Fruit fly (Drosophila melanogaster) whole organism, embryonic: ENCODE results near the gene rols.

Experiments
- BEAF-32 ChIP-seq: fragments of 200-800 bp; sonication (Bioruptor generic); optimal IDR thresholded peaks from 3 replicates; lab custom pipeline; 2017; ENCODE audit warnings: missing biosample characterization, missing genetic modification characterization, mild to moderate bottlenecking, moderate library complexity, missing genetic modification reagents
- CG10321 ChIP-seq: fragments of 200-800 bp; sonication (Bioruptor generic); IDR thresholded peaks from 2 replicates; pipeline ENCODE4 v1.3.6; 2022; ENCODE audit warnings: missing biosample characterization, missing genetic modification characterization
- CG10366 ChIP-seq: fragments of 200-800 bp; sonication (Bioruptor generic); IDR thresholded peaks from 2 replicates; pipeline ENCODE4 v1.3.6; 2022; ENCODE audit warnings: missing biosample characterization, missing genetic modification characterization
- CG11456 ChIP-seq: fragments of 200-800 bp; sonication (Bioruptor generic); IDR thresholded peaks from 3 replicates; pipeline ENCODE4 v1.3.6; 2022; ENCODE audit warnings: missing biosample characterization, missing genetic modification characterization
- CG12071 ChIP-seq: fragments of 200-800 bp; sonication (Bioruptor generic); optimal IDR thresholded peaks from 3 replicates; lab custom pipeline; 2018; ENCODE audit warnings: missing biosample characterization, mild to moderate bottlenecking, missing genetic modification characterization
- CG15011 ChIP-seq: fragments of 200-800 bp; sonication (Bioruptor generic); optimal IDR thresholded peaks from 3 replicates; lab custom pipeline; 2018; ENCODE audit warnings: missing biosample characterization, mild to moderate bottlenecking, missing genetic modification characterization
- CG17359 ChIP-seq: fragments of 200-800 bp; sonication (Bioruptor generic); optimal IDR thresholded peaks from 3 replicates; lab custom pipeline; 2018; ENCODE audit warnings: missing biosample characterization, mild to moderate bottlenecking, missing genetic modification characterization, moderate library complexity
- CG17612 ChIP-seq: fragments of 200-800 bp; sonication (Bioruptor generic); IDR thresholded peaks from 2 replicates; pipeline ENCODE4 v1.3.6; 2022; ENCODE audit warnings: missing biosample characterization, missing genetic modification characterization
- CG17912 ChIP-seq: fragments of 200-800 bp; sonication (Bioruptor generic); optimal IDR thresholded peaks from 2 replicates; lab custom pipeline; 2018; ENCODE audit warnings: missing biosample characterization, mild to moderate bottlenecking, missing genetic modification characterization
- CG18764 ChIP-seq: fragments of 200-800 bp; sonication (Bioruptor generic); optimal IDR thresholded peaks from 3 replicates; lab custom pipeline; 2016; ENCODE audit warnings: missing biosample characterization, missing genetic modification characterization
- CG4424 ChIP-seq: fragments of 200-800 bp; sonication (Bioruptor generic); optimal IDR thresholded peaks from 3 replicates; lab custom pipeline; 2016; ENCODE audit warnings: missing biosample characterization, missing genetic modification characterization
- CG7357 ChIP-seq: fragments of 200-800 bp; sonication (Bioruptor generic); IDR thresholded peaks from 3 replicates; pipeline ENCODE4 v1.3.6; 2022; ENCODE audit warnings: missing biosample characterization, missing genetic modification characterization
- CG8089 ChIP-seq: fragments of 200-800 bp; sonication (Bioruptor generic); optimal IDR thresholded peaks from 3 replicates; lab custom pipeline; 2016; ENCODE audit warnings: missing biosample characterization, missing genetic modification characterization
- CG8765 ChIP-seq: fragments of 200-800 bp; sonication (Bioruptor generic); IDR thresholded peaks from 2 replicates; pipeline ENCODE4 v1.3.6; 2022; ENCODE audit warnings: missing biosample characterization, missing genetic modification characterization
- CG8924 ChIP-seq: fragments of 200-800 bp; optimal IDR thresholded peaks from 3 replicates; lab custom pipeline; 2019; ENCODE audit warnings: missing biosample characterization, mild to moderate bottlenecking, missing genetic modification characterization, moderate library complexity
- Dll ChIP-seq: fragments of 200-800 bp; sonication (Bioruptor generic); IDR thresholded peaks from 4 replicates; pipeline ENCODE4 v1.3.6; 2022; ENCODE audit warnings: missing biosample characterization, missing genetic modification characterization; ENCODE audit not compliant: partially characterized antibody
- E2f2 ChIP-seq: fragments of 200-800 bp; sonication (Bioruptor generic); IDR thresholded peaks from 2 replicates; pipeline ENCODE4 v1.3.6; 2022; ENCODE audit warnings: missing biosample characterization, missing genetic modification characterization
- Fer1 ChIP-seq: fragments of 200-800 bp; sonication (Bioruptor generic); optimal IDR thresholded peaks from 2 replicates; lab custom pipeline; 2017; ENCODE audit warnings: missing biosample characterization, mild to moderate bottlenecking, missing genetic modification characterization
- HmgD ChIP-seq: fragments of 200-800 bp; sonication (Bioruptor generic); optimal IDR thresholded peaks from 3 replicates; lab custom pipeline; 2016; ENCODE audit warnings: missing biosample characterization, missing genetic modification characterization
- MESR4 ChIP-seq: fragments of 200-800 bp; sonication (Bioruptor generic); optimal IDR thresholded peaks from 2 replicates; lab custom pipeline; 2018; ENCODE audit warnings: missing biosample characterization, mild to moderate bottlenecking, missing genetic modification characterization, moderate library complexity
- Mes4 ChIP-seq: fragments of 200-800 bp; sonication (Bioruptor generic); optimal IDR thresholded peaks from 2 replicates; lab custom pipeline; 2016; ENCODE audit warnings: missing biosample characterization, missing genetic modification characterization
- Six4 ChIP-seq: fragments of 200-800 bp; sonication (Bioruptor generic); optimal IDR thresholded peaks from 2 replicates; lab custom pipeline; 2016; ENCODE audit warnings: missing biosample characterization, missing genetic modification characterization
- Stat92E ChIP-seq, 3 experiments: fragments of >200 bp in 2 of 3; fragments of 200-800 bp in 1 of 3; sonication (Bioruptor generic) in 1 of 3; optimal IDR thresholded peaks; 2 replicates each; lab custom pipeline; 2017 to 2019; ENCODE audit warnings: missing biosample characterization in 3 of 3, missing genetic modification characterization in 3 of 3, mild to moderate bottlenecking in 1 of 3, moderate library complexity in 1 of 3
- Tbp ChIP-seq: fragments of >200 bp; optimal IDR thresholded peaks from 2 replicates; lab custom pipeline; 2018; ENCODE audit warnings: missing biosample characterization, missing genetic modification characterization
- YL-1 ChIP-seq: fragments of 200-800 bp; sonication (Bioruptor generic); optimal IDR thresholded peaks from 3 replicates; lab custom pipeline; 2017; ENCODE audit warnings: missing biosample characterization, mild to moderate bottlenecking, missing genetic modification characterization
- esg ChIP-seq: fragments of 200-800 bp; sonication (Bioruptor generic); conservative IDR thresholded peaks from 2 replicates; pipeline ENCODE4 v1.3.6; 2022; ENCODE audit warnings: missing biosample characterization, missing genetic modification characterization
- exex ChIP-seq: fragments of 200-800 bp; sonication (Bioruptor generic); optimal IDR thresholded peaks from 4 replicates; lab custom pipeline; 2018; ENCODE audit warnings: missing biosample characterization, mild to moderate bottlenecking, missing genetic modification characterization, moderate library complexity
- gfzf ChIP-seq: fragments of 200-800 bp; sonication (Bioruptor generic); optimal IDR thresholded peaks from 2 replicates; lab custom pipeline; 2016; ENCODE audit warnings: missing biosample characterization, mild to moderate bottlenecking, missing genetic modification characterization, moderate library complexity
- gro ChIP-seq: fragments of 200-800 bp; sonication (Bioruptor generic); optimal IDR thresholded peaks from 2 replicates; lab custom pipeline; 2016; ENCODE audit warnings: missing biosample characterization, missing genetic modification characterization
- gt ChIP-seq: fragments of 200-800 bp; sonication (Bioruptor generic); IDR thresholded peaks from 2 replicates; pipeline ENCODE4 v1.3.6; 2022; ENCODE audit warnings: missing biosample characterization, missing genetic modification characterization
- h ChIP-seq: fragments of >200 bp; optimal IDR thresholded peaks from 2 replicates; lab custom pipeline; 2017
- hkb ChIP-seq, 2 experiments: fragments of 200-800 bp in 1 of 2; fragments of >200 bp in 1 of 2; sonication (Bioruptor generic) in 1 of 2; IDR thresholded peaks in 1 of 2; optimal IDR thresholded peaks in 1 of 2; 2 replicates each; pipeline versions ENCODE4 v1.3.6 to Lab custom; 2017 to 2022; ENCODE audit warnings: missing biosample characterization in 1 of 2, missing genetic modification characterization in 1 of 2
- insv ChIP-seq, 2 experiments: fragments of 200-800 bp; sonication (Bioruptor generic); optimal IDR thresholded peaks; 3 replicates each; lab custom pipeline; 2016 to 2018; ENCODE audit warnings: missing biosample characterization in 2 of 2, missing genetic modification characterization in 2 of 2
- kay ChIP-seq: fragments of 200-800 bp; sonication (Bioruptor generic); optimal IDR thresholded peaks from 2 replicates; lab custom pipeline; 2016; ENCODE audit warnings: missing biosample characterization, missing genetic modification characterization
- lab ChIP-seq: fragments of 200-800 bp; sonication (Bioruptor generic); optimal IDR thresholded peaks from 3 replicates; lab custom pipeline; 2017; ENCODE audit warnings: missing biosample characterization, missing genetic modification characterization, mild to moderate bottlenecking, moderate library complexity, missing genetic modification reagents
- nmo ChIP-seq: fragments of 200-800 bp; sonication (Bioruptor generic); optimal IDR thresholded peaks from 2 replicates; lab custom pipeline; 2018; ENCODE audit warnings: missing biosample characterization, mild to moderate bottlenecking, missing genetic modification characterization, moderate library complexity
- org-1 ChIP-seq: fragments of 200-800 bp; sonication (Bioruptor generic); optimal IDR thresholded peaks from 2 replicates; lab custom pipeline; 2017; ENCODE audit warnings: missing biosample characterization, missing genetic modification characterization
- pfk ChIP-seq: fragments of 200-800 bp; sonication (Bioruptor generic); optimal IDR thresholded peaks from 2 replicates; lab custom pipeline; 2018; ENCODE audit warnings: missing biosample characterization, mild to moderate bottlenecking, missing genetic modification characterization, moderate library complexity
- pzg ChIP-seq: fragments of 200-800 bp; sonication (Bioruptor generic); optimal IDR thresholded peaks from 3 replicates; lab custom pipeline; 2018; ENCODE audit warnings: missing biosample characterization, mild to moderate bottlenecking, missing genetic modification characterization, moderate library complexity
- repo ChIP-seq: fragments of 200-800 bp; sonication (Bioruptor generic); optimal IDR thresholded peaks from 2 replicates; lab custom pipeline; 2016; ENCODE audit warnings: missing biosample characterization, missing genetic modification characterization
- ro ChIP-seq: fragments of 200-800 bp; sonication (Bioruptor generic); IDR thresholded peaks from 2 replicates; pipeline ENCODE4 v1.3.6; 2022; ENCODE audit warnings: missing biosample characterization, missing genetic modification characterization
- schlank ChIP-seq: fragments of 200-800 bp; sonication (Bioruptor generic); optimal IDR thresholded peaks from 2 replicates; lab custom pipeline; 2018; ENCODE audit warnings: missing biosample characterization, mild to moderate bottlenecking, missing genetic modification characterization
- sna ChIP-seq: fragments of 200-800 bp; sonication (Bioruptor generic); IDR thresholded peaks from 2 replicates; pipeline ENCODE4 v1.3.6; 2022; ENCODE audit warnings: missing biosample characterization, missing genetic modification characterization; ENCODE audit not compliant: partially characterized antibody
- sqz ChIP-seq: fragments of 200-800 bp; sonication (Bioruptor generic); optimal IDR thresholded peaks from 3 replicates; lab custom pipeline; 2018; ENCODE audit warnings: missing biosample characterization, mild to moderate bottlenecking, missing genetic modification characterization
- stwl ChIP-seq: fragments of 200-800 bp; sonication (Bioruptor generic); optimal IDR thresholded peaks from 3 replicates; lab custom pipeline; 2018; ENCODE audit warnings: missing biosample characterization, mild to moderate bottlenecking, missing genetic modification characterization, moderate library complexity
- tgo ChIP-seq: fragments of 200-800 bp; sonication (Bioruptor generic); IDR thresholded peaks from 3 replicates; pipeline ENCODE4 v1.3.6; 2022; ENCODE audit warnings: missing biosample characterization, missing genetic modification characterization
- toy ChIP-seq: fragments of 200-800 bp; sonication (Bioruptor generic); IDR thresholded peaks from 2 replicates; pipeline ENCODE4 v1.3.6; 2022; ENCODE audit warnings: missing biosample characterization, missing genetic modification characterization
- vvl ChIP-seq: fragments of 200-800 bp; sonication (Bioruptor generic); IDR thresholded peaks from 2 replicates; pipeline ENCODE4 v1.3.6; 2022; ENCODE audit warnings: missing biosample characterization, missing genetic modification characterization

rols gene

dm6 chr3L:12002321-12003248 lies 62.1 kb downstream of the rols start, which contains the start of the genes Pop2 and CG6928 (continued):
- TF ChIP-seq repo (peak; percentile 67), pfk (GFP tag; lab: Kevin White, UChicago) (no peak), CG15011 (peak; percentile 31), gt (no peak), insv (GFP tag; optimal IDR thresholded peaks at IDR 0.05; lab: Kevin White, UChicago) (peak in 1 of 2 experiments; percentile 53), CG10366 (GFP tag; lab: Robert Waterston, UW) (peak; percentile 57), HmgD (GFP tag; lab: Kevin White, UChicago) (peak; percentile 70), sna (GFP tag; lab: Robert Waterston, UW) (peak; percentile 92), CG8765 (peak; percentile 48; the same call in 1 of the 2 replicates), Dll (GFP tag; lab: Robert Waterston, UW) (peak; percentile 95), CG4424 (GFP tag; lab: Kevin White, UChicago) (peak; percentile 65), CG8924 (tag; lab: Kevin White, UChicago) (peak; percentile 56), gro (GFP tag; lab: Kevin White, UChicago) (peak; percentile 71), esg (GFP tag; lab: Robert Waterston, UW) (peak; percentile 47; the same call in 1 of the 2 replicates), CG17912 (GFP tag; lab: Kevin White, UChicago) (no peak), CG17359 (peak; percentile 55), CG12071 (no peak)

- TF ChIP-seq org-1 (GFP tag; lab: Kevin White, UChicago): no peak
- TF ChIP-seq stwl (tag; lab: Kevin White, UChicago): peak; percentile 52
- TF ChIP-seq MESR4 (GFP tag; lab: Kevin White, UChicago): peak; percentile 46
- TF ChIP-seq lab (GFP tag; lab: Kevin White, UChicago): no peak
- peak; percentile 70 for TF ChIP-seq gfzf
- no peak for TF ChIP-seq hkb (optimal IDR thresholded peaks at IDR 0.05; lab: Kevin White, UChicago)
- no peak for TF ChIP-seq hkb (GFP tag; IDR thresholded peaks at IDR 0.05; lab: Robert Waterston, UW)
- peak; percentile 13; the same call in 1 of the 2 replicates for TF ChIP-seq E2f2 (GFP tag; lab: Robert Waterston, UW)
- peak; percentile 6 for TF ChIP-seq BEAF-32
- no peak for TF ChIP-seq tgo (GFP tag; lab: Robert Waterston, UW)
- TF ChIP-seq insv (GFP tag; optimal IDR thresholded peaks at IDR 0.05; lab: Kevin White, UChicago): peak in 1 of 2 experiments; percentile 77
- no peak for TF ChIP-seq CG18764 (GFP tag; lab: Kevin White, UChicago)
- no peak for TF ChIP-seq schlank (tag; lab: Kevin White, UChicago)
- TF ChIP-seq h (lab: Kevin White, UChicago): no peak
- no peak for TF ChIP-seq Mes4 (GFP tag; lab: Kevin White, UChicago)
- no peak for TF ChIP-seq exex (tag; lab: Kevin White, UChicago)
- TF ChIP-seq Six4: no peak
- no peak for TF ChIP-seq CG11456 (GFP tag; lab: Robert Waterston, UW)
- TF ChIP-seq nmo (GFP tag; lab: Kevin White, UChicago): no peak
- peak; percentile 21 for TF ChIP-seq YL-1 (GFP tag; lab: Kevin White, UChicago)
- TF ChIP-seq CG8089 (GFP tag; lab: Kevin White, UChicago): no peak
- TF ChIP-seq ro: no peak
- TF ChIP-seq kay: no peak
- peak; percentile 17 for TF ChIP-seq pzg (GFP tag; lab: Kevin White, UChicago)
- no peak for TF ChIP-seq vvl (GFP tag; lab: Robert Waterston, UW)
- no peak for TF ChIP-seq Tbp (GFP tag; lab: Kevin White, UChicago)
- no peak for TF ChIP-seq Fer1 (GFP tag; lab: Kevin White, UChicago)
- TF ChIP-seq CG17612: no peak
- TF ChIP-seq CG10321 (GFP tag; lab: Robert Waterston, UW): no peak
- TF ChIP-seq sqz (GFP tag; lab: Kevin White, UChicago): no peak
- TF ChIP-seq CG7357 (GFP tag; lab: Robert Waterston, UW): no peak
- TF ChIP-seq Stat92E (GFP tag; optimal IDR thresholded peaks at IDR 0.05; lab: Kevin White, UChicago): no peak
- no peak for TF ChIP-seq toy
Observed at dm6 chr3L:11997959-11998358, 66.7 kb downstream of the rols start, which contains the start of gene Grip163. Grip163 (minus strand) TSS chr3L:11998138.
